Worm (Caenorhabditis elegans) whole organism, L1 larva: ENCODE results near the gene ent-3.

Experiments used
- C04F5.9 ChIP-seq: sonication (generic microtip); optimal IDR thresholded peaks from 2 replicates; lab custom pipeline; 2016; ENCODE audit warnings: missing genetic modification characterization, missing compliant biosample characterization
- C16A3.4 ChIP-seq: fragments of 150-350 bp; optimal IDR thresholded peaks from 2 replicates; lab custom pipeline; 2014; ENCODE audit warnings: missing biosample characterization, missing genetic modification characterization
- C34B4.2 ChIP-seq: sonication (generic microtip); optimal IDR thresholded peaks from 2 replicates; lab custom pipeline; 2017; ENCODE audit warnings: mild to moderate bottlenecking, missing genetic modification characterization, missing compliant biosample characterization
- F16B12.6 ChIP-seq: fragments of 150-350 bp; optimal IDR thresholded peaks from 2 replicates; lab custom pipeline; 2014; ENCODE audit warnings: missing biosample characterization, missing genetic modification characterization
- Y116A8C.19 ChIP-seq: sonication (generic microtip); optimal IDR thresholded peaks from 2 replicates; lab custom pipeline; 2016; ENCODE audit warnings: missing compliant biosample characterization, missing genetic modification characterization, borderline replicate concordance
- aha-1 ChIP-seq: fragments of 150-350 bp; optimal IDR thresholded peaks from 2 replicates; lab custom pipeline; 2014; ENCODE audit warnings: missing biosample characterization, missing genetic modification characterization
- alr-1 ChIP-seq: fragments of 200-800 bp; sonication (Bioruptor generic); optimal IDR thresholded peaks from 2 replicates; lab custom pipeline; 2018; ENCODE audit warnings: borderline replicate concordance, mild to moderate bottlenecking, missing genetic modification characterization, missing compliant biosample characterization
- aly-2 ChIP-seq: fragments of 150-350 bp; optimal IDR thresholded peaks from 2 replicates; lab custom pipeline; 2014; ENCODE audit warnings: missing biosample characterization, missing genetic modification characterization
- ama-1 ChIP-seq: fragments of 150-350 bp; optimal IDR thresholded peaks from 2 replicates; lab custom pipeline; 2014
- ceh-63 ChIP-seq: fragments of 200-800 bp; sonication (Bioruptor generic); optimal IDR thresholded peaks from 2 replicates; lab custom pipeline; 2018; ENCODE audit warnings: mild to moderate bottlenecking, missing genetic modification characterization, missing compliant biosample characterization
- ceh-88 ChIP-seq: fragments of 200-800 bp; sonication (Bioruptor generic); IDR thresholded peaks from 2 replicates; pipeline ENCODE4 v1.3.6; 2022; ENCODE audit warnings: missing genetic modification characterization, missing compliant biosample characterization
- ces-1 ChIP-seq: fragments of 150-350 bp; optimal IDR thresholded peaks from 2 replicates; lab custom pipeline; 2014; ENCODE audit warnings: missing biosample characterization, missing genetic modification reagents, missing genetic modification characterization
- dsc-1 ChIP-seq: sonication (generic microtip); optimal IDR thresholded peaks from 2 replicates; lab custom pipeline; 2016; ENCODE audit warnings: mild to moderate bottlenecking, missing genetic modification characterization, missing compliant biosample characterization
- efl-1 ChIP-seq, 4 experiments: fragments of 150-350 bp; optimal IDR thresholded peaks in 3 of 4; peaks in 1 of 4; 1 replicate in 1 of 4; 2 replicates in 3 of 4; lab custom pipeline; 2014; ENCODE audit warnings: missing biosample characterization in 2 of 4, missing genetic modification characterization in 2 of 4, missing genetic modification reagents in 2 of 4
- egl-13 ChIP-seq: sonication (generic microtip); optimal IDR thresholded peaks from 2 replicates; lab custom pipeline; 2016; ENCODE audit warnings: missing genotype, missing genetic modification reagents, missing genetic modification characterization, missing compliant biosample characterization
- elt-2 ChIP-seq: sonication (generic microtip); optimal IDR thresholded peaks from 2 replicates; lab custom pipeline; 2016; ENCODE audit warnings: missing genetic modification characterization, mild to moderate bottlenecking, inconsistent platforms, missing compliant biosample characterization, missing genetic modification reagents
- elt-3 ChIP-seq, 6 experiments: fragments of 150-350 bp in 1 of 6; sonication (generic microtip); optimal IDR thresholded peaks; 2 replicates each; lab custom pipeline; 2017 to 2018; ENCODE audit warnings: missing biosample characterization in 6 of 6, missing genetic modification characterization in 6 of 6, inconsistent platforms in 1 of 6
- ets-5 ChIP-seq: fragments of 200-800 bp; sonication (Bioruptor generic); IDR thresholded peaks from 2 replicates; pipeline ENCODE4 v1.3.6; 2022; ENCODE audit warnings: missing genetic modification characterization, missing compliant biosample characterization
- fkh-10 ChIP-seq: sonication (generic microtip); optimal IDR thresholded peaks from 2 replicates; lab custom pipeline; 2017; ENCODE audit warnings: missing biosample characterization, missing genetic modification reagents, missing genetic modification characterization
- fkh-4 ChIP-seq: sonication (generic microtip); optimal IDR thresholded peaks from 2 replicates; lab custom pipeline; 2016; ENCODE audit warnings: missing compliant biosample characterization, missing genetic modification characterization, borderline replicate concordance
- fos-1 ChIP-seq: fragments of 150-350 bp; optimal IDR thresholded peaks from 2 replicates; lab custom pipeline; 2014; ENCODE audit warnings: missing biosample characterization, missing genetic modification characterization
- hlh-17 ChIP-seq: fragments of 200-800 bp; sonication (Bioruptor generic); optimal IDR thresholded peaks from 2 replicates; lab custom pipeline; 2018; ENCODE audit warnings: missing genetic modification characterization, mild to moderate bottlenecking, missing compliant biosample characterization, moderate library complexity, borderline replicate concordance
- hlh-4 ChIP-seq: sonication (generic microtip); optimal IDR thresholded peaks from 2 replicates; lab custom pipeline; 2016; ENCODE audit warnings: mild to moderate bottlenecking, missing genetic modification characterization, missing compliant biosample characterization
- hpl-2 ChIP-seq: fragments of 150-350 bp; optimal IDR thresholded peaks from 2 replicates; lab custom pipeline; 2014; ENCODE audit warnings: missing biosample characterization, missing genetic modification reagents, missing genetic modification characterization
- irx-1 ChIP-seq: sonication (generic microtip); optimal IDR thresholded peaks from 2 replicates; lab custom pipeline; 2016; ENCODE audit warnings: missing genetic modification characterization, missing compliant biosample characterization
- jun-1 ChIP-seq: fragments of 150-350 bp; optimal IDR thresholded peaks from 2 replicates; lab custom pipeline; 2014; ENCODE audit warnings: missing biosample characterization, missing genetic modification reagents, missing genetic modification characterization
- lin-13 ChIP-seq: fragments of 150-350 bp; optimal IDR thresholded peaks from 2 replicates; lab custom pipeline; 2014; ENCODE audit warnings: missing biosample characterization, missing genetic modification reagents, missing genetic modification characterization
- lin-14 ChIP-seq: fragments of 200-800 bp; sonication (Bioruptor generic); optimal IDR thresholded peaks from 2 replicates; lab custom pipeline; 2018; ENCODE audit warnings: mild to moderate bottlenecking, missing genetic modification characterization, moderate library complexity, missing compliant biosample characterization
- lin-35 ChIP-seq, 2 experiments: fragments of 150-350 bp; optimal IDR thresholded peaks; 2 replicates each; lab custom pipeline; 2014; ENCODE audit warnings: missing biosample characterization in 2 of 2, missing genetic modification characterization in 2 of 2, missing genetic modification reagents in 2 of 2
- lin-39 ChIP-seq: fragments of 150-350 bp; optimal IDR thresholded peaks from 2 replicates; lab custom pipeline; 2014; ENCODE audit warnings: missing biosample characterization, missing genetic modification reagents, missing genetic modification characterization
- mab-9 ChIP-seq: fragments of 200-800 bp; sonication (Bioruptor generic); IDR thresholded peaks from 2 replicates; pipeline ENCODE4 v1.3.6; 2022; ENCODE audit warnings: missing genetic modification reagents, missing genetic modification characterization, missing compliant biosample characterization
- mep-1 ChIP-seq: fragments of 150-350 bp; optimal IDR thresholded peaks from 2 replicates; lab custom pipeline; 2014; ENCODE audit warnings: missing biosample characterization, missing genetic modification characterization
- nhr-11 ChIP-seq: fragments of 150-350 bp; optimal IDR thresholded peaks from 2 replicates; lab custom pipeline; 2014; ENCODE audit warnings: missing biosample characterization, missing genetic modification characterization
- nhr-19 ChIP-seq: fragments of 200-800 bp; sonication (Bioruptor generic); conservative IDR thresholded peaks from 2 replicates; pipeline ENCODE4 v1.3.6; 2022; ENCODE audit warnings: missing genetic modification characterization, missing compliant biosample characterization
- nhr-20 ChIP-seq: sonication (generic microtip); optimal IDR thresholded peaks from 2 replicates; lab custom pipeline; 2016; ENCODE audit warnings: mild to moderate bottlenecking, missing genetic modification characterization, missing compliant biosample characterization
- nhr-237 ChIP-seq: fragments of 150-350 bp; optimal IDR thresholded peaks from 2 replicates; lab custom pipeline; 2014; ENCODE audit warnings: missing biosample characterization, missing genetic modification characterization
- nhr-28 ChIP-seq: fragments of 150-350 bp; optimal IDR thresholded peaks from 2 replicates; lab custom pipeline; 2014; ENCODE audit warnings: missing biosample characterization, missing genetic modification characterization
- nhr-85 ChIP-seq: sonication (generic microtip); peaks from one replicate; lab custom pipeline; 2016; ENCODE audit warnings: missing genetic modification characterization, inconsistent platforms, missing compliant biosample characterization
- pax-3 ChIP-seq: fragments of 200-800 bp; sonication (Bioruptor generic); optimal IDR thresholded peaks from 2 replicates; lab custom pipeline; 2018; ENCODE audit warnings: mild to moderate bottlenecking, missing genetic modification characterization, moderate library complexity, missing compliant biosample characterization
- pqm-1 ChIP-seq: sonication (generic microtip); optimal IDR thresholded peaks from 3 replicates; lab custom pipeline; 2017; ENCODE audit warnings: missing biosample characterization, missing genetic modification characterization
- skn-1 ChIP-seq: fragments of 150-350 bp; optimal IDR thresholded peaks from 2 replicates; lab custom pipeline; 2014; ENCODE audit warnings: missing biosample characterization, missing genetic modification characterization
- snpc-4 ChIP-seq: fragments of 150-350 bp; optimal IDR thresholded peaks from 2 replicates; lab custom pipeline; 2014; ENCODE audit warnings: missing biosample characterization, missing genetic modification characterization
- snu-23 ChIP-seq: sonication (generic microtip); optimal IDR thresholded peaks from 2 replicates; lab custom pipeline; 2016; ENCODE audit warnings: missing genetic modification characterization, missing compliant biosample characterization
- sptf-1 ChIP-seq: fragments of 150-350 bp; optimal IDR thresholded peaks from 2 replicates; lab custom pipeline; 2014; ENCODE audit warnings: missing biosample characterization, missing genetic modification characterization
- swsn-7 ChIP-seq: sonication (generic microtip); optimal IDR thresholded peaks from 2 replicates; lab custom pipeline; 2016; ENCODE audit warnings: missing genetic modification characterization, missing compliant biosample characterization
- tbx-2 ChIP-seq: sonication (generic microtip); optimal IDR thresholded peaks from 2 replicates; lab custom pipeline; 2016; ENCODE audit warnings: missing genetic modification characterization, missing compliant biosample characterization
- tlp-1 ChIP-seq: fragments of 150-350 bp; optimal IDR thresholded peaks from 2 replicates; lab custom pipeline; 2014; ENCODE audit warnings: missing biosample characterization, missing genetic modification characterization
- unc-130 ChIP-seq: fragments of 150-350 bp; optimal IDR thresholded peaks from 2 replicates; lab custom pipeline; 2017; ENCODE audit warnings: missing biosample characterization, missing genetic modification characterization, inconsistent platforms
- unc-30 ChIP-seq: sonication (generic microtip); optimal IDR thresholded peaks from 2 replicates; lab custom pipeline; 2017; ENCODE audit warnings: missing biosample characterization, missing genetic modification characterization
- unc-62 ChIP-seq: fragments of 150-350 bp; optimal IDR thresholded peaks from 2 replicates; lab custom pipeline; 2014; ENCODE audit warnings: missing biosample characterization, missing genetic modification reagents, missing genetic modification characterization
- vab-15 ChIP-seq: sonication (generic microtip); optimal IDR thresholded peaks from 2 replicates; lab custom pipeline; 2017; ENCODE audit warnings: missing genotype, mild to moderate bottlenecking, missing genetic modification characterization, missing compliant biosample characterization
- zag-1 ChIP-seq: fragments of 150-350 bp; optimal IDR thresholded peaks from 2 replicates; lab custom pipeline; 2014; ENCODE audit warnings: missing biosample characterization, missing genetic modification characterization
- zip-4 ChIP-seq: fragments of 200-800 bp; sonication (Bioruptor generic); optimal IDR thresholded peaks from 2 replicates; lab custom pipeline; 2018; ENCODE audit warnings: mild to moderate bottlenecking, missing genetic modification characterization, moderate library complexity, missing compliant biosample characterization

Gene ent-3

ce11 chrV:14200086-14200485 is 35.8 kb downstream of the ent-3 start (continued):
- TF ChIP-seq egl-13 (tag; lab: Kevin White, UChicago), result peak; percentile 68
- no peak for TF ChIP-seq ceh-63 (GFP tag; lab: Kevin White, UChicago)
- TF ChIP-seq tlp-1, result no peak
- peak; percentile 21 for TF ChIP-seq F16B12.6
- TF ChIP-seq dsc-1 (tag; lab: Kevin White, UChicago), result peak; percentile 81
- TF ChIP-seq C04F5.9 (tag; lab: Kevin White, UChicago), result peak; percentile 31
- peak; percentile 0 for TF ChIP-seq fkh-10 (GFP tag; lab: Kevin White, UChicago)
- TF ChIP-seq zip-4 (GFP tag; lab: Kevin White, UChicago), result peak; percentile 100
- TF ChIP-seq pax-3 (tag; lab: Kevin White, UChicago), result peak; percentile 92
- peak; percentile 85 for TF ChIP-seq hpl-2 (GFP tag; lab: Kevin White, UChicago)
- no peak for TF ChIP-seq unc-30 (tag; lab: Kevin White, UChicago)
- peak; percentile 64 for TF ChIP-seq fos-1 (tag; lab: Kevin White, UChicago)
- TF ChIP-seq fkh-4 (tag; lab: Kevin White, UChicago), result peak; percentile 57
- peak; percentile 85 for TF ChIP-seq irx-1 (tag; lab: Kevin White, UChicago)
- peak; percentile 64 for TF ChIP-seq nhr-28 (tag; lab: Kevin White, UChicago)
- TF ChIP-seq skn-1 (tag; lab: Kevin White, UChicago), result peak; percentile 98
- peak; percentile 57 for TF ChIP-seq lin-39 (tag; lab: Kevin White, UChicago)
- no peak for TF ChIP-seq unc-62 (GFP tag; lab: Kevin White, UChicago)
- peak; percentile 92 for TF ChIP-seq tbx-2 (tag; lab: Kevin White, UChicago)
- peak; percentile 69 for TF ChIP-seq elt-2 (tag; lab: Kevin White, UChicago)
- TF ChIP-seq ets-5 (GFP tag; lab: Robert Waterston, UW), result no peak
- TF ChIP-seq mab-9 (GFP tag; lab: Robert Waterston, UW), result peak; percentile 59; the same call in 1 of the 2 replicates
- TF ChIP-seq lin-14 (GFP tag; lab: Kevin White, UChicago), result peak; percentile 99
- TF ChIP-seq lin-13 (GFP tag; lab: Kevin White, UChicago), result peak; percentile 87
- TF ChIP-seq nhr-85, result peak; percentile 91
- peak; percentile 90 for TF ChIP-seq nhr-19 (GFP tag; lab: Robert Waterston, UW)
- TF ChIP-seq ceh-88, result peak; percentile 51; the same call in 1 of the 2 replicates
- no peak for TF ChIP-seq alr-1 (tag; lab: Kevin White, UChicago)
- peak; percentile 93 for TF ChIP-seq nhr-237
- no peak for TF ChIP-seq C34B4.2 (tag; lab: Kevin White, UChicago)
- no peak for TF ChIP-seq zag-1 (tag; lab: Kevin White, UChicago)
- no peak for TF ChIP-seq hlh-17 (GFP tag; lab: Kevin White, UChicago)
- no peak for TF ChIP-seq vab-15 (tag; lab: Kevin White, UChicago)
- TF ChIP-seq efl-1 (optimal IDR thresholded peaks at IDR 0.05; lab: Kevin White, UChicago), result peak; percentile 78 to 86
- TF ChIP-seq efl-1 (GFP tag; optimal IDR thresholded peaks at IDR 0.05 in 1 of 2; lab: Kevin White, UChicago), result peak; percentile 59 to 95
- peak; percentile 40 for TF ChIP-seq ama-1 (lab: Kevin White, UChicago)
- peak; percentile 91 for TF ChIP-seq swsn-7 (tag; lab: Kevin White, UChicago)
- peak in 3 of 6 experiments; percentile 56 to 92 (median 67) for TF ChIP-seq elt-3 (tag; optimal IDR thresholded peaks at IDR 0.05; lab: Kevin White, UChicago)
- TF ChIP-seq aha-1 (tag; lab: Kevin White, UChicago), result peak; percentile 66
- TF ChIP-seq sptf-1 (tag; lab: Kevin White, UChicago), result no peak
- TF ChIP-seq pqm-1 (tag; lab: Kevin White, UChicago), result no peak
- TF ChIP-seq ces-1 (GFP tag; lab: Kevin White, UChicago), result no peak
- TF ChIP-seq lin-35 (GFP tag; optimal IDR thresholded peaks at IDR 0.05; lab: Kevin White, UChicago), result peak; percentile 74 to 87
- TF ChIP-seq hlh-4, result no peak
- peak; percentile 96 for TF ChIP-seq mep-1
- peak; percentile 50 for TF ChIP-seq unc-130 (tag; lab: Kevin White, UChicago)
- TF ChIP-seq nhr-11, result peak; percentile 93
- peak; percentile 91 for TF ChIP-seq C16A3.4 (tag; lab: Kevin White, UChicago)
- TF ChIP-seq snu-23 (GFP tag; lab: Kevin White, UChicago), result peak; percentile 97
- TF ChIP-seq aly-2, result peak; percentile 71
- TF ChIP-seq jun-1, result peak; percentile 85
- TF ChIP-seq Y116A8C.19, result no peak
- TF ChIP-seq nhr-20 (tag; lab: Kevin White, UChicago), result peak; percentile 97
- TF ChIP-seq snpc-4, result peak; percentile 87
